Worm (Caenorhabditis elegans) whole organism, mixed stage, embryonic: ENCODE measurements around the gene Y44A6D.5.

Experiments used
- ceh-83 ChIP-seq: fragments of 200-800 bp; sonication (Bioruptor generic); optimal IDR thresholded peaks from 2 replicates; lab custom pipeline; 2018; ENCODE audit warnings: mild to moderate bottlenecking, missing genetic modification characterization, missing compliant biosample characterization
- elt-1 ChIP-seq: sonication (generic microtip); optimal IDR thresholded peaks from 2 replicates; lab custom pipeline; 2017; ENCODE audit warnings: missing genetic modification characterization, mild to moderate bottlenecking, missing compliant biosample characterization, antibody characterized with exemption, moderate library complexity, borderline replicate concordance; ENCODE audit not compliant: insufficient read depth
- ham-2 ChIP-seq: fragments of 200-800 bp; sonication (Bioruptor generic); optimal IDR thresholded peaks from 2 replicates; lab custom pipeline; 2018; ENCODE audit warnings: mild to moderate bottlenecking, missing genetic modification characterization, missing compliant biosample characterization
- hlh-1 ChIP-seq: fragments of 150-350 bp; optimal IDR thresholded peaks from 2 replicates; lab custom pipeline; 2014; ENCODE audit warnings: missing biosample characterization, missing genetic modification reagents, missing genetic modification characterization
- lin-13 ChIP-seq: fragments of 150-350 bp; optimal IDR thresholded peaks from 2 replicates; lab custom pipeline; 2014; ENCODE audit warnings: missing biosample characterization, missing genetic modification characterization
- lsy-2 ChIP-seq: fragments of 150-350 bp; optimal IDR thresholded peaks from 2 replicates; lab custom pipeline; 2014; ENCODE audit warnings: missing biosample characterization, missing genetic modification characterization
- nhr-12 ChIP-seq: fragments of 150-350 bp; optimal IDR thresholded peaks from 2 replicates; lab custom pipeline; 2014; ENCODE audit warnings: missing biosample characterization, missing genetic modification characterization
- nhr-2 ChIP-seq: fragments of 150-350 bp; optimal IDR thresholded peaks from 2 replicates; lab custom pipeline; 2014; ENCODE audit warnings: missing biosample characterization, missing genetic modification characterization
- nhr-28 ChIP-seq: fragments of 150-350 bp; optimal IDR thresholded peaks from 2 replicates; lab custom pipeline; 2014; ENCODE audit warnings: missing biosample characterization, missing genetic modification characterization
- nhr-76 ChIP-seq: sonication (generic microtip); optimal IDR thresholded peaks from 2 replicates; lab custom pipeline; 2017; ENCODE audit warnings: missing biosample characterization, missing genetic modification characterization
- pha-4 ChIP-seq: fragments of 150-350 bp; optimal IDR thresholded peaks from 2 replicates; lab custom pipeline; 2018; ENCODE audit warnings: missing biosample characterization, missing genetic modification reagents, missing genetic modification characterization
- sem-2 ChIP-seq: fragments of 200-800 bp; sonication (Bioruptor generic); optimal IDR thresholded peaks from 2 replicates; lab custom pipeline; 2018; ENCODE audit warnings: mild to moderate bottlenecking, missing genetic modification characterization, missing compliant biosample characterization
- snpc-4 ChIP-seq: fragments of 150-350 bp; optimal IDR thresholded peaks from 2 replicates; lab custom pipeline; 2014; ENCODE audit warnings: missing biosample characterization, missing genetic modification characterization
- ztf-11 ChIP-seq: fragments of 150-350 bp; optimal IDR thresholded peaks from 2 replicates; lab custom pipeline; 2014; ENCODE audit warnings: missing biosample characterization, missing genetic modification characterization

ce11 chrV:20753838-20754503 lies 48.8 kb downstream of the Y44A6D.5 start:
- TF ChIP-seq snpc-4 (tag; lab: Kevin White, UChicago) (no peak), pha-4 (peak; percentile 89), nhr-76 (tag; lab: Kevin White, UChicago) (no peak), sem-2 (no peak), lin-13 (no peak), ztf-11 (tag; lab: Kevin White, UChicago) (no peak), nhr-2 (tag; lab: Kevin White, UChicago) (no peak), nhr-28 (tag; lab: Kevin White, UChicago) (no peak), ham-2 (no peak), lsy-2 (no peak), nhr-12 (tag; lab: Kevin White, UChicago) (no peak), hlh-1 (tag; lab: Kevin White, UChicago) (no peak), elt-1 (no peak), ceh-83 (GFP tag; lab: Kevin White, UChicago) (no peak)
